Fruit fly (Drosophila melanogaster): ENCODE data around the gene Atg8a.

The Atg8a gene

dm6 chrX:10735682-10736353 lies 32.3 kb downstream of the Atg8a start (continued):
- TF ChIP-seq lov (optimal IDR thresholded peaks at IDR 0.05) = no peak
- TF ChIP-seq lov (GFP tag; IDR thresholded peaks at IDR 0.05) = no peak
- TF ChIP-seq NFAT (GFP tag; IDR thresholded peaks at IDR 0.05) = no peak
- no peak for TF ChIP-seq insv (GFP tag; optimal IDR thresholded peaks at IDR 0.05)
- TF ChIP-seq CG17912 (GFP tag; optimal IDR thresholded peaks at IDR 0.05) = no peak
- no peak for TF ChIP-seq aop (GFP tag; IDR thresholded peaks at IDR 0.05)
- peak; percentile 67 for TF ChIP-seq sqz (GFP tag; optimal IDR thresholded peaks at IDR 0.05)
- TF ChIP-seq CG12769 (tag; optimal IDR thresholded peaks at IDR 0.05) = no peak
- peak; percentile 47 for TF ChIP-seq nom (GFP tag; optimal IDR thresholded peaks at IDR 0.05)
- no peak for TF ChIP-seq CG15601 (tag; optimal IDR thresholded peaks at IDR 0.05)
- TF ChIP-seq ara (GFP tag; IDR thresholded peaks at IDR 0.05) = no peak
- TF ChIP-seq gfzf (GFP tag; optimal IDR thresholded peaks at IDR 0.05) = no peak
- TF ChIP-seq Hr78 (GFP tag; optimal IDR thresholded peaks at IDR 0.05) = no peak
- TF ChIP-seq CG10209 (GFP tag; optimal IDR thresholded peaks at IDR 0.05) = no peak
- TF ChIP-seq CG42726 (GFP tag; IDR thresholded peaks at IDR 0.05; ENCODE audit: partially characterized antibody) = no peak
- TF ChIP-seq Hmx (GFP tag; optimal IDR thresholded peaks at IDR 0.05) = no peak
- no peak for TF ChIP-seq NK7.1 (GFP tag; optimal IDR thresholded peaks at IDR 0.05)
- TF ChIP-seq CG11504 (tag; optimal IDR thresholded peaks at IDR 0.05) = peak; percentile 36
- no peak for TF ChIP-seq mirr (GFP tag; optimal IDR thresholded peaks at IDR 0.05)
- TF ChIP-seq CG8478 (optimal IDR thresholded peaks at IDR 0.05) = no peak
- no peak for TF ChIP-seq bab2 (GFP tag; optimal IDR thresholded peaks at IDR 0.05)
- TF ChIP-seq Oaz (GFP tag; IDR thresholded peaks at IDR 0.05) = no peak
- TF ChIP-seq gsb (GFP tag; IDR thresholded peaks at IDR 0.05) = no peak
- no peak for TF ChIP-seq otp (GFP tag; IDR thresholded peaks at IDR 0.05)
- TF ChIP-seq CoRest (tag; optimal IDR thresholded peaks at IDR 0.05) = no peak
- TF ChIP-seq zf30C (GFP tag; optimal IDR thresholded peaks at IDR 0.05) = no peak
- no peak for TF ChIP-seq CG1602 (GFP tag; optimal IDR thresholded peaks at IDR 0.05)
- TF ChIP-seq Trl (optimal IDR thresholded peaks at IDR 0.05) = peak; percentile 10 to 48
- no peak for TF ChIP-seq Trl (GFP tag; optimal IDR thresholded peaks at IDR 0.05)
- peak; percentile 49 for TF ChIP-seq Deaf1 (tag; optimal IDR thresholded peaks at IDR 0.05)
- TF ChIP-seq CG15269 (tag; optimal IDR thresholded peaks at IDR 0.05) = no peak
- no peak for TF ChIP-seq her (GFP tag; optimal IDR thresholded peaks at IDR 0.05)
- TF ChIP-seq Drgx (GFP tag; IDR thresholded peaks at IDR 0.05) = peak; percentile 41
- TF ChIP-seq sna (GFP tag; IDR thresholded peaks at IDR 0.05; ENCODE audit: partially characterized antibody) = 0 out of 2 replicates have a peak, but pooled peaks have one; percentile 26
- TF ChIP-seq CG4730 (GFP tag; IDR thresholded peaks at IDR 0.05) = no peak
- TF ChIP-seq CG9797 (GFP tag; optimal IDR thresholded peaks at IDR 0.05) = no peak
- TF ChIP-seq CG9876 (GFP tag; optimal IDR thresholded peaks at IDR 0.05) = no peak
- TF ChIP-seq HLH54F (GFP tag; optimal IDR thresholded peaks at IDR 0.05) = no peak

dm6 chrX:10734763-10735681 lies 33.1 kb downstream of the Atg8a start:
- TF ChIP-seq sr (GFP tag; IDR thresholded peaks at IDR 0.05) (peak; percentile 95), Hr78 (GFP tag; optimal IDR thresholded peaks at IDR 0.05) (no peak), kni (GFP tag; optimal IDR thresholded peaks at IDR 0.05) (no peak), Atf6 (GFP tag; IDR thresholded peaks at IDR 0.05) (no peak), C15 (GFP tag; IDR thresholded peaks at IDR 0.05) (no peak), D19A (tag; optimal IDR thresholded peaks at IDR 0.05) (peak; percentile 14), Bteb2 (GFP tag; optimal IDR thresholded peaks at IDR 0.05) (no peak), odd (GFP tag; optimal IDR thresholded peaks at IDR 0.05) (no peak), CG18599 (GFP tag; optimal IDR thresholded peaks at IDR 0.05) (no peak), ftz-f1 (GFP tag; optimal IDR thresholded peaks at IDR 0.05) (no peak), emc (GFP tag; optimal IDR thresholded peaks at IDR 0.05) (no peak), CG12769 (tag; optimal IDR thresholded peaks at IDR 0.05) (peak; percentile 0), CG15269 (tag; optimal IDR thresholded peaks at IDR 0.05) (peak; percentile 3), crol (GFP tag; IDR thresholded peaks at IDR 0.05) (peak; percentile 79), CG30020 (tag; optimal IDR thresholded peaks at IDR 0.05) (no peak), grau (tag; optimal IDR thresholded peaks at IDR 0.05) (peak; percentile 40)
